Worm (Caenorhabditis elegans) whole organism, L4/young adult: Measurements from ENCODE around the gene rps-21.

Experiments used
- W03F9.2 ChIP-seq: fragments of 150-350 bp; optimal IDR thresholded peaks from 2 replicates; lab custom pipeline; 2014; ENCODE audit warnings: missing biosample characterization, missing genetic modification characterization
- dao-5 ChIP-seq: sonication (generic microtip); optimal IDR thresholded peaks from 2 replicates; lab custom pipeline; 2016; ENCODE audit warnings: missing genotype, missing genetic modification characterization, moderate library complexity, missing compliant biosample characterization
- him-1 ChIP-seq: sonication (generic microtip); optimal IDR thresholded peaks from 2 replicates; lab custom pipeline; 2016; ENCODE audit warnings: missing genotype, missing genetic modification reagents, missing genetic modification characterization, missing compliant biosample characterization

Gene rps-21

ce11 chrIII:7189581-7190128 is at the start of gene rps-21:
Gene rps-21, minus strand, starts transcription at chrIII:7189631.
- TF ChIP-seq W03F9.2 (tag; lab: Kevin White, UChicago) = peak; percentile 67
- TF ChIP-seq him-1 = no peak

- no peak for TF ChIP-seq dao-5
- no peak for TF ChIP-seq him-1
- no peak for TF ChIP-seq W03F9.2 (tag; lab: Kevin White, UChicago)
Observed at ce11 chrIII:7238727-7239126, 49.3 kb upstream of the rps-21 start, which contains the start of gene pars-1. Gene pars-1, plus strand, starts transcription at chrIII:7239027.

- TF ChIP-seq him-1 (no peak), dao-5 (no peak), W03F9.2 (tag; lab: Kevin White, UChicago) (peak; percentile 88)
Observed at ce11 chrIII:7234148-7234547, 44.7 kb upstream of the rps-21 start, which contains the start of gene ndus-8. Gene ndus-8, minus strand, starts transcription at chrIII:7234202.

ce11 chrIII:7232782-7233181 is 43.4 kb upstream of the rps-21 start, which contains the start of gene adr-2:
Gene adr-2, minus strand, starts transcription at chrIII:7232882.
- no peak for TF ChIP-seq W03F9.2 (tag; lab: Kevin White, UChicago)
- TF ChIP-seq dao-5 = no peak
- TF ChIP-seq him-1 = no peak

ce11 chrIII:7230841-7231240 is 41.4 kb upstream of the rps-21 start, which contains the start of gene R151.10:
Gene R151.10, minus strand, starts transcription at chrIII:7230941.
- TF ChIP-seq him-1 (no peak), W03F9.2 (tag; lab: Kevin White, UChicago) (no peak), dao-5 (no peak)

- TF ChIP-seq dao-5 (no peak), him-1 (no peak), W03F9.2 (tag; lab: Kevin White, UChicago) (no peak)
Observed at ce11 chrIII:7229687-7230086, 40.3 kb upstream of the rps-21 start, which contains the start of gene R151.8. Gene R151.8, minus strand, starts transcription at chrIII:7229787.

- TF ChIP-seq W03F9.2 (tag; lab: Kevin White, UChicago) = no peak
- no peak for TF ChIP-seq dao-5
- TF ChIP-seq him-1 = no peak
Observed at ce11 chrIII:7226607-7227006, 37.2 kb upstream of the rps-21 start, which contains the start of gene hsp-75. Gene hsp-75, minus strand, starts transcription at chrIII:7226707.

ce11 chrIII:7223029-7223428 is 33.6 kb upstream of the rps-21 start, which contains the start of gene der-2:
Gene der-2, minus strand, starts transcription at chrIII:7223129.
- no peak for TF ChIP-seq W03F9.2 (tag; lab: Kevin White, UChicago)
- TF ChIP-seq him-1 = no peak
- TF ChIP-seq dao-5 = no peak

- TF ChIP-seq dao-5 (no peak), W03F9.2 (tag; lab: Kevin White, UChicago) (no peak), him-1 (no peak)
Observed at ce11 chrIII:7221103-7221502, 31.7 kb upstream of the rps-21 start.

ce11 chrIII:7216924-7217521 is 27.6 kb upstream of the rps-21 start:
- TF ChIP-seq dao-5 (no peak), W03F9.2 (tag; lab: Kevin White, UChicago) (no peak), him-1 (no peak)

ce11 chrIII:7216226-7216625 is 26.8 kb upstream of the rps-21 start, which contains the start of gene R151.1:
Gene R151.1, plus strand, starts transcription at chrIII:7216526.
- TF ChIP-seq W03F9.2 (tag; lab: Kevin White, UChicago) = no peak
- no peak for TF ChIP-seq him-1
- TF ChIP-seq dao-5 = no peak

- TF ChIP-seq W03F9.2 (tag; lab: Kevin White, UChicago) (no peak), him-1 (no peak), dao-5 (no peak)
Observed at ce11 chrIII:7215532-7215931, 26.1 kb upstream of the rps-21 start.

ce11 chrIII:7212028-7212427 is 22.6 kb upstream of the rps-21 start:
- TF ChIP-seq W03F9.2 (tag; lab: Kevin White, UChicago) (no peak), dao-5 (no peak), him-1 (no peak)

ce11 chrIII:7210486-7210885 is 21.1 kb upstream of the rps-21 start:
- no peak for TF ChIP-seq him-1
- no peak for TF ChIP-seq W03F9.2 (tag; lab: Kevin White, UChicago)
- no peak for TF ChIP-seq dao-5

ce11 chrIII:7209721-7210120 is 20.3 kb upstream of the rps-21 start, which contains the start of gene R151.2:
Gene R151.2, plus strand, starts transcription at chrIII:7209967.
- no peak for TF ChIP-seq him-1
- no peak for TF ChIP-seq dao-5
- no peak for TF ChIP-seq W03F9.2 (tag; lab: Kevin White, UChicago)
